Worm (Caenorhabditis elegans) whole organism, L3 larva: ENCODE measurements around the gene F22E5.8.

ENCODE experiments used
- aly-2 ChIP-seq: fragments of 150-350 bp; optimal IDR thresholded peaks from 2 replicates; lab custom pipeline; 2014; ENCODE audit warnings: missing biosample characterization, missing genetic modification characterization
- ama-1 ChIP-seq: fragments of 150-350 bp; optimal IDR thresholded peaks from 2 replicates; lab custom pipeline; 2018
- ceh-82 ChIP-seq: fragments of 150-350 bp; optimal IDR thresholded peaks from 2 replicates; lab custom pipeline; 2014; ENCODE audit warnings: missing biosample characterization, missing genetic modification characterization
- egl-27 ChIP-seq: sonication (generic microtip); optimal IDR thresholded peaks from 4 replicates; lab custom pipeline; 2017; ENCODE audit warnings: missing biosample characterization, missing genetic modification reagents, missing genetic modification characterization
- fkh-2 ChIP-seq: fragments of 150-350 bp; optimal IDR thresholded peaks from 2 replicates; lab custom pipeline; 2014; ENCODE audit warnings: missing biosample characterization, missing genetic modification reagents, missing genetic modification characterization
- nhr-11 ChIP-seq: fragments of 150-350 bp; optimal IDR thresholded peaks from 2 replicates; lab custom pipeline; 2014; ENCODE audit warnings: missing biosample characterization, missing genetic modification characterization
- nhr-237 ChIP-seq: fragments of 150-350 bp; optimal IDR thresholded peaks from 2 replicates; lab custom pipeline; 2014; ENCODE audit warnings: missing biosample characterization, missing genetic modification characterization
- nhr-25 ChIP-seq: sonication (generic microtip); optimal IDR thresholded peaks from 2 replicates; lab custom pipeline; 2017; ENCODE audit warnings: missing biosample characterization, missing genetic modification characterization
- nhr-77 ChIP-seq: fragments of 150-350 bp; optimal IDR thresholded peaks from 2 replicates; lab custom pipeline; 2014; ENCODE audit warnings: missing biosample characterization, missing genetic modification characterization
- pha-4 ChIP-seq: fragments of 150-350 bp; optimal IDR thresholded peaks from 2 replicates; lab custom pipeline; 2014; ENCODE audit warnings: missing biosample characterization, missing genetic modification reagents, missing genetic modification characterization
- pqm-1 ChIP-seq: fragments of 150-350 bp; optimal IDR thresholded peaks from 2 replicates; lab custom pipeline; 2017; ENCODE audit warnings: missing biosample characterization, missing genetic modification characterization, inconsistent platforms

DNA sequence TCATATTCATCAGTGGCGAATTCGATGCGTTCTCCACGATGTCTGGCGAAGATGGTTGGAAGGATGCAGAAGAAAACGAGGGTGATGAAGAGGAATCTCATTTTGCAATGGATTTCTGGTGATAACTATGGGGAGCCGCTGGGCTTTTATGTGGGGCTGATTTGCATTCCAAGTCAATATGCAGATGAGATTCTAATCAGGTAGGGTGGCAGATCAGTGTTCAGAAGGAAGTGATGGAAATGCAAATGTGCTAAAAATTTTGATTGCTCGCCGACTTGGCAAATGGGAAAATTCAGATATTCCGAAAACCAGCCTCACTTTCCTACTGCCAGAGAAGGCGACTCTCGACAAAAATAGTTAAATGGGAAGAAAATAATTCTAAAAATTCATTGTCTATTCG is 50.2 kb downstream of the F22E5.8 start, which contains the start of gene nspf-3:
- TF ChIP-seq nhr-25 (tag; lab: Kevin White, UChicago) (no peak), egl-27 (tag; lab: Kevin White, UChicago) (no peak), fkh-2 (no peak), ceh-82 (tag; lab: Kevin White, UChicago) (no peak), nhr-237 (tag; lab: Kevin White, UChicago) (no peak), ama-1 (lab: Kevin White, UChicago) (no peak), pqm-1 (no peak), nhr-77 (tag; lab: Kevin White, UChicago) (no peak), aly-2 (tag; lab: Kevin White, UChicago) (no peak), pha-4 (tag; lab: Kevin White, UChicago) (no peak), nhr-11 (tag; lab: Kevin White, UChicago) (no peak)
